Worm (Caenorhabditis elegans): ENCODE data around the gene F28C1.1.

The F28C1.1 gene

ce11 chrV:12465399-12465798 is 14.8 kb downstream of the F28C1.1 start:
- TF ChIP-seq ceh-27 (GFP tag; optimal IDR thresholded peaks at IDR 0.05) (peak; percentile 76), ceh-58 (GFP tag; IDR thresholded peaks at IDR 0.05) (no peak), snpc-4 (GFP tag; optimal IDR thresholded peaks at IDR 0.05) (no peak), snpc-4 (tag; optimal IDR thresholded peaks at IDR 0.05) (peak in 2 of 4 experiments; percentile 39 to 45), B0336.3 (GFP tag; IDR thresholded peaks at IDR 0.05) (0 out of 2 replicates have a peak, but pooled peaks have one; percentile 28), mel-28 (tag; optimal IDR thresholded peaks at IDR 0.05; ENCODE audit: borderline replicate concordance) (no peak), F10E7.11 (tag; optimal IDR thresholded peaks at IDR 0.05) (peak; percentile 15), ZK185.1 (tag; optimal IDR thresholded peaks at IDR 0.05; ENCODE audit: poor library complexity, severe bottlenecking) (peak; percentile 2), lin-35 (GFP tag; optimal IDR thresholded peaks at IDR 0.05) (peak in 2 of 3 experiments; percentile 13 to 62), mes-4 (tag; optimal IDR thresholded peaks at IDR 0.05) (no peak), dox-1 (GFP tag; IDR thresholded peaks at IDR 0.05) (peak; percentile 72), bed-1 (GFP tag; IDR thresholded peaks at IDR 0.05) (no peak), madf-3 (GFP tag; IDR thresholded peaks at IDR 0.05) (no peak), rcor-1 (GFP tag; IDR thresholded peaks at IDR 0.05) (0 out of 2 replicates have a peak, but pooled peaks have one; percentile 32), pbrm-1 (GFP tag; IDR thresholded peaks at IDR 0.05) (no peak; the same call in 1 of the 2 replicates), F33H1.4 (GFP tag; IDR thresholded peaks at IDR 0.05) (0 out of 2 replicates have a peak, but pooled peaks have one; percentile 19), lin-40 (tag; optimal IDR thresholded peaks at IDR 0.05) (peak; percentile 58), unc-130 (GFP tag; optimal IDR thresholded peaks at IDR 0.05) (no peak), somi-1 (GFP tag; optimal IDR thresholded peaks at IDR 0.05) (peak; percentile 83), madf-6 (GFP tag; IDR thresholded peaks at IDR 0.05) (peak; percentile 17; the same call in 1 of the 2 replicates), bed-2 (GFP tag; IDR thresholded peaks at IDR 0.05) (0 out of 2 replicates have a peak, but pooled peaks have one; percentile 38), tbp1 (GFP tag; optimal IDR thresholded peaks at IDR 0.05) (peak; percentile 1), K12H6.12 (tag; optimal IDR thresholded peaks at IDR 0.05) (peak; percentile 89), atf-7 (tag; optimal IDR thresholded peaks at IDR 0.05) (peak; percentile 48), hmg-1.2 (GFP tag; IDR thresholded peaks at IDR 0.05) (peak; percentile 86), madf-10 (tag; optimal IDR thresholded peaks at IDR 0.05) (peak; percentile 20), attf-5 (GFP tag; optimal IDR thresholded peaks at IDR 0.05) (peak; percentile 62), F52B5.7 (tag; optimal IDR thresholded peaks at IDR 0.05) (peak; percentile 31), attf-3 (GFP tag; conservative IDR thresholded peaks at IDR 0.05) (peak; percentile 43), egrh-3 (GFP tag; IDR thresholded peaks at IDR 0.05) (peak; percentile 82), nfyb-1 (GFP tag; IDR thresholded peaks at IDR 0.05) (peak; percentile 60; the same call in 1 of the 2 replicates), hlh-26 (GFP tag; conservative IDR thresholded peaks at IDR 0.05) (no peak), ceh-79 (tag; optimal IDR thresholded peaks at IDR 0.05) (no peak), K11D2.4 (GFP tag; IDR thresholded peaks at IDR 0.05) (peak; percentile 77), ztf-22 (GFP tag; optimal IDR thresholded peaks at IDR 0.05) (peak; percentile 0), ceh-40 (GFP tag; IDR thresholded peaks at IDR 0.05) (no peak), Y95B8A.8 (GFP tag; IDR thresholded peaks at IDR 0.05) (no peak), Y56A3A.18 (GFP tag; IDR thresholded peaks at IDR 0.05) (0 out of 2 replicates have a peak, but pooled peaks have one; percentile 25), zfh-2 (GFP tag; conservative IDR thresholded peaks at IDR 0.05) (peak; percentile 98), lsy-27 (tag; optimal IDR thresholded peaks at IDR 0.05; ENCODE audit: borderline replicate concordance, insufficient read depth) (no peak), cebp-1 (GFP tag; IDR thresholded peaks at IDR 0.05) (no peak), cebp-1 (tag; optimal IDR thresholded peaks at IDR 0.05) (peak; percentile 63), mcd-1 (GFP tag; IDR thresholded peaks at IDR 0.05) (peak; percentile 57), lag-1 (GFP tag; IDR thresholded peaks at IDR 0.05) (no peak)
